Worm (Caenorhabditis elegans) whole organism, late embryonic: Measurements from ENCODE around the gene B0244.5.
A peak's percentile ranks its signal among the peaks of the same experiment; 100 is the strongest.

Source experiments
- F13H6.1 ChIP-seq: sonication (generic microtip); optimal IDR thresholded peaks from 2 replicates; lab custom pipeline; 2016; ENCODE audit warnings: missing genetic modification characterization, missing compliant biosample characterization
- K02D7.2 ChIP-seq: sonication (generic microtip); optimal IDR thresholded peaks from 2 replicates; lab custom pipeline; 2017; ENCODE audit warnings: mild to moderate bottlenecking, missing genetic modification characterization, missing compliant biosample characterization
- K09A11.1 ChIP-seq: sonication (generic microtip); optimal IDR thresholded peaks from 2 replicates; lab custom pipeline; 2017; ENCODE audit warnings: antibody characterized with exemption, mild to moderate bottlenecking, missing genetic modification characterization, missing compliant biosample characterization; ENCODE audit not compliant: insufficient read depth
- Y22D7AL.16 ChIP-seq: sonication (generic microtip); optimal IDR thresholded peaks from 2 replicates; lab custom pipeline; 2016; ENCODE audit warnings: missing genetic modification characterization, missing compliant biosample characterization
- ama-1 ChIP-seq: fragments of 150-350 bp; optimal IDR thresholded peaks from 2 replicates; lab custom pipeline; 2014
- ceh-19 ChIP-seq: fragments of 200-800 bp; sonication (Bioruptor generic); optimal IDR thresholded peaks from 2 replicates; lab custom pipeline; 2018; ENCODE audit warnings: mild to moderate bottlenecking, missing genetic modification characterization, missing compliant biosample characterization
- ceh-2 ChIP-seq: sonication (generic microtip); optimal IDR thresholded peaks from 2 replicates; lab custom pipeline; 2016; ENCODE audit warnings: missing genotype, missing genetic modification characterization, missing compliant biosample characterization
- ceh-22 ChIP-seq: sonication (generic microtip); optimal IDR thresholded peaks from 2 replicates; lab custom pipeline; 2017; ENCODE audit warnings: missing biosample characterization, missing genetic modification characterization
- ceh-24 ChIP-seq: sonication (generic microtip); optimal IDR thresholded peaks from 2 replicates; lab custom pipeline; 2016; ENCODE audit warnings: mild to moderate bottlenecking, missing genetic modification characterization, missing compliant biosample characterization
- ceh-30 ChIP-seq: fragments of 150-350 bp; optimal IDR thresholded peaks from 2 replicates; lab custom pipeline; 2014; ENCODE audit warnings: missing biosample characterization, missing genetic modification characterization
- ceh-31 ChIP-seq: sonication (generic microtip); optimal IDR thresholded peaks from 2 replicates; lab custom pipeline; 2016; ENCODE audit warnings: missing genetic modification characterization, missing compliant biosample characterization
- ceh-48 ChIP-seq: sonication (generic microtip); optimal IDR thresholded peaks from 2 replicates; lab custom pipeline; 2016; ENCODE audit warnings: missing genetic modification characterization, inconsistent platforms, missing compliant biosample characterization
- ceh-6 ChIP-seq: fragments of 200-800 bp; sonication (Bioruptor generic); optimal IDR thresholded peaks from 2 replicates; lab custom pipeline; 2018; ENCODE audit warnings: mild to moderate bottlenecking, missing genetic modification characterization, missing compliant biosample characterization
- ceh-9 ChIP-seq: sonication (generic microtip); optimal IDR thresholded peaks from 2 replicates; lab custom pipeline; 2016; ENCODE audit warnings: mild to moderate bottlenecking, missing genetic modification characterization, inconsistent platforms, missing compliant biosample characterization
- dmd-4 ChIP-seq: sonication (generic microtip); optimal IDR thresholded peaks from 2 replicates; lab custom pipeline; 2016; ENCODE audit warnings: borderline replicate concordance, missing genetic modification characterization, missing compliant biosample characterization
- dve-1 ChIP-seq: sonication (generic microtip); optimal IDR thresholded peaks from 2 replicates; lab custom pipeline; 2017; ENCODE audit warnings: antibody characterized with exemption, mild to moderate bottlenecking, missing genetic modification characterization, missing compliant biosample characterization
- elt-2 ChIP-seq: sonication (generic microtip); optimal IDR thresholded peaks from 2 replicates; lab custom pipeline; 2016; ENCODE audit warnings: missing genetic modification reagents, missing genetic modification characterization, missing compliant biosample characterization
- elt-4 ChIP-seq: sonication (generic microtip); optimal IDR thresholded peaks from 2 replicates; lab custom pipeline; 2016; ENCODE audit warnings: missing genetic modification characterization, missing compliant biosample characterization
- ets-4 ChIP-seq: sonication (generic microtip); optimal IDR thresholded peaks from 2 replicates; lab custom pipeline; 2016; ENCODE audit warnings: missing genetic modification characterization, missing compliant biosample characterization
- fax-1 ChIP-seq: sonication (generic microtip); optimal IDR thresholded peaks from 2 replicates; lab custom pipeline; 2016; ENCODE audit warnings: missing genotype, missing genetic modification characterization, missing compliant biosample characterization
- fkh-6 ChIP-seq: sonication (generic microtip); optimal IDR thresholded peaks from 2 replicates; lab custom pipeline; 2016; ENCODE audit warnings: missing genetic modification characterization, missing compliant biosample characterization
- gmeb-2 ChIP-seq: sonication (generic microtip); optimal IDR thresholded peaks from 2 replicates; lab custom pipeline; 2016; ENCODE audit warnings: missing genetic modification characterization, inconsistent platforms, missing compliant biosample characterization
- hlh-13 ChIP-seq: fragments of 200-800 bp; sonication (Bioruptor generic); optimal IDR thresholded peaks from 2 replicates; lab custom pipeline; 2018; ENCODE audit warnings: mild to moderate bottlenecking, missing genetic modification characterization, missing compliant biosample characterization
- hlh-30 ChIP-seq: sonication (generic microtip); optimal IDR thresholded peaks from 2 replicates; lab custom pipeline; 2017; ENCODE audit warnings: antibody characterized with exemption, missing genetic modification characterization, missing compliant biosample characterization; ENCODE audit not compliant: insufficient read depth
- hlh-6 ChIP-seq: sonication (generic microtip); optimal IDR thresholded peaks from 2 replicates; lab custom pipeline; 2016; ENCODE audit warnings: missing genotype, missing genetic modification characterization, missing compliant biosample characterization
- lim-6 ChIP-seq: sonication (generic microtip); optimal IDR thresholded peaks from 2 replicates; lab custom pipeline; 2016; ENCODE audit warnings: missing genetic modification characterization, missing compliant biosample characterization
- mec-3 ChIP-seq: sonication (generic microtip); optimal IDR thresholded peaks from 2 replicates; lab custom pipeline; 2016; ENCODE audit warnings: borderline replicate concordance, missing genetic modification characterization, missing compliant biosample characterization
- nfya-1 ChIP-seq: sonication (generic microtip); optimal IDR thresholded peaks from 2 replicates; lab custom pipeline; 2017; ENCODE audit warnings: missing genetic modification characterization, mild to moderate bottlenecking, missing compliant biosample characterization, antibody characterized with exemption, moderate library complexity
- odd-2 ChIP-seq: sonication (generic microtip); optimal IDR thresholded peaks from 2 replicates; lab custom pipeline; 2017; ENCODE audit warnings: antibody characterized with exemption, mild to moderate bottlenecking, missing genetic modification characterization, missing compliant biosample characterization
- pag-3 ChIP-seq: sonication (generic microtip); optimal IDR thresholded peaks from 2 replicates; lab custom pipeline; 2016; ENCODE audit warnings: missing compliant biosample characterization, missing genetic modification characterization, borderline replicate concordance
- pat-9 ChIP-seq: fragments of 200-800 bp; sonication (Bioruptor generic); optimal IDR thresholded peaks from 2 replicates; lab custom pipeline; 2018; ENCODE audit warnings: mild to moderate bottlenecking, missing genetic modification characterization, moderate library complexity, missing compliant biosample characterization
- pax-1 ChIP-seq: fragments of 150-350 bp; optimal IDR thresholded peaks from 2 replicates; lab custom pipeline; 2014; ENCODE audit warnings: missing biosample characterization, missing genetic modification characterization
- pha-2 ChIP-seq: sonication (generic microtip); optimal IDR thresholded peaks from 2 replicates; lab custom pipeline; 2017; ENCODE audit warnings: mild to moderate bottlenecking, missing genetic modification characterization, missing compliant biosample characterization
- pqm-1 ChIP-seq: sonication (generic microtip); optimal IDR thresholded peaks from 2 replicates; lab custom pipeline; 2016; ENCODE audit warnings: missing genetic modification characterization, missing compliant biosample characterization
- ref-2 ChIP-seq: sonication (generic microtip); optimal IDR thresholded peaks from 2 replicates; lab custom pipeline; 2016; ENCODE audit warnings: missing genetic modification characterization, missing compliant biosample characterization
- rnt-1 ChIP-seq: sonication (generic microtip); optimal IDR thresholded peaks from 2 replicates; lab custom pipeline; 2016; ENCODE audit warnings: missing genetic modification characterization, missing compliant biosample characterization
- sdc-2 ChIP-seq: sonication (generic microtip); optimal IDR thresholded peaks from 2 replicates; lab custom pipeline; 2016; ENCODE audit warnings: missing genotype, missing genetic modification characterization, missing compliant biosample characterization
- sox-4 ChIP-seq: sonication (generic microtip); optimal IDR thresholded peaks from 2 replicates; lab custom pipeline; 2017; ENCODE audit warnings: mild to moderate bottlenecking, missing genetic modification characterization, inconsistent platforms, missing compliant biosample characterization
- syd-9 ChIP-seq: sonication (generic microtip); optimal IDR thresholded peaks from 2 replicates; lab custom pipeline; 2016; ENCODE audit warnings: mild to moderate bottlenecking, missing genetic modification characterization, moderate library complexity, missing compliant biosample characterization
- unc-3 ChIP-seq, 2 experiments: fragments of 200-800 bp in 1 of 2; sonication (Bioruptor generic) in 1 of 2; sonication (generic microtip) in 1 of 2; conservative IDR thresholded peaks in 1 of 2; optimal IDR thresholded peaks in 1 of 2; 2 replicates each; pipeline versions ENCODE4 v1.3.6 to Lab custom; 2016 to 2022; ENCODE audit warnings: missing compliant biosample characterization in 2 of 2, missing genetic modification characterization in 2 of 2, missing genetic modification reagents in 1 of 2
- unc-42 ChIP-seq: sonication (generic microtip); optimal IDR thresholded peaks from 2 replicates; lab custom pipeline; 2016; ENCODE audit warnings: missing genotype, missing genetic modification characterization, missing compliant biosample characterization
- unc-55 ChIP-seq: sonication (generic microtip); optimal IDR thresholded peaks from 2 replicates; lab custom pipeline; 2017; ENCODE audit warnings: missing biosample characterization, missing genetic modification reagents, missing genetic modification characterization
- unc-86 ChIP-seq: sonication (generic microtip); optimal IDR thresholded peaks from 2 replicates; lab custom pipeline; 2016; ENCODE audit warnings: missing genetic modification characterization, missing compliant biosample characterization
- zip-5 ChIP-seq: sonication (generic microtip); optimal IDR thresholded peaks from 2 replicates; lab custom pipeline; 2016; ENCODE audit warnings: missing genetic modification characterization, missing compliant biosample characterization

The B0244.5 gene

DNA sequence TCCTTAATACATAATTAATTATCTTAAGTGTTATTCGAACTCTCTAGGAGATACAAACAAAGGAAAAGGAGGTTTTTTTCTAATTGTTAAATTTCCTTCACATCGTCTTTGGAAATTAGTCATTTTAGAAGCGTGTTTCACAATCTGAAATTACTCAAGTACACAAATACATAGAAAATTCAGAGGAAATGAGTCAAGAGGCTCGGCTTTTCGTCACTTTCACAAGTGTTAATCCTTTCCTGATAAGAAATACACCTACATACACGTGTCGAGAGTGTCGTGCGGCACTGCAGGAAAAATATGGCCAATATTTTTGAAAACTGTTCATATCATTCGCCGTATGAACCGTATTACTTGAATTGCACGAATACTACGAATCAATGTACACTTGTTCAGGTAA lies 2.5 kb downstream of the B0244.5 start, which contains the start of gene B0244.4:
Gene B0244.4 (plus strand): TSS at position 301 of the 400 bp plus-strand sequence.
- TF ChIP-seq dve-1 (tag; lab: Kevin White, UChicago) (no peak), fax-1 (tag; lab: Kevin White, UChicago) (no peak), pha-2 (tag; lab: Kevin White, UChicago) (no peak), F13H6.1 (tag; lab: Kevin White, UChicago) (no peak), ceh-2 (tag; lab: Kevin White, UChicago) (no peak), unc-42 (no peak), odd-2 (tag; lab: Kevin White, UChicago) (no peak), rnt-1 (no peak), mec-3 (tag; lab: Kevin White, UChicago) (no peak), pax-1 (no peak), pag-3 (tag; lab: Kevin White, UChicago) (no peak), nfya-1 (tag; lab: Kevin White, UChicago) (no peak), ets-4 (tag; lab: Kevin White, UChicago) (no peak), K09A11.1 (tag; lab: Kevin White, UChicago) (no peak), elt-4 (no peak), syd-9 (no peak), K02D7.2 (tag; lab: Kevin White, UChicago) (no peak), unc-86 (tag; lab: Kevin White, UChicago) (no peak)

DNA sequence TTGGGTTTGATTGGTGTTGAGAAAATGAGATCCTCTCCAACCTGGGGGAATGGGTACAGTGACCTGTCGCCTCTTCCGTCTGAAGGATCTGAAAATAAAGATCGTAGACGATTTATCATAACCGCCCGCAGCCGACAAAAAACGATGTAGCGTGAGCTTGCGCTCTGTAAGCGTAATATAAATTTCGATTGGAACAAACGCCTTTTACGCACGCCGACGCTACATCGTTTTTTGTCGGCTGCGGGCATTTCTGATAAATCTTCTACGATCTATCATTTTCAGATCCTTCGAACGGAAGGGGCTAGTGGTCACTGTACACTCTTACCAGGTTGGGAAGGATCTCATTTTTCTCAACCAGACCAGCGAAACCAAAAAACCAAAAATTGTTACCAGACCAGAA lies 3.7 kb downstream of the B0244.5 start:
- no peak for TF ChIP-seq ceh-30 (tag; lab: Kevin White, UChicago)
- no peak for TF ChIP-seq lim-6
- no peak for TF ChIP-seq ceh-9 (tag; lab: Kevin White, UChicago)
- no peak for TF ChIP-seq hlh-6 (tag; lab: Kevin White, UChicago)
- TF ChIP-seq ama-1 (lab: Kevin White, UChicago): no peak
- no peak for TF ChIP-seq K09A11.1 (tag; lab: Kevin White, UChicago)
- TF ChIP-seq, all 69 proteins: peak for 0

DNA sequence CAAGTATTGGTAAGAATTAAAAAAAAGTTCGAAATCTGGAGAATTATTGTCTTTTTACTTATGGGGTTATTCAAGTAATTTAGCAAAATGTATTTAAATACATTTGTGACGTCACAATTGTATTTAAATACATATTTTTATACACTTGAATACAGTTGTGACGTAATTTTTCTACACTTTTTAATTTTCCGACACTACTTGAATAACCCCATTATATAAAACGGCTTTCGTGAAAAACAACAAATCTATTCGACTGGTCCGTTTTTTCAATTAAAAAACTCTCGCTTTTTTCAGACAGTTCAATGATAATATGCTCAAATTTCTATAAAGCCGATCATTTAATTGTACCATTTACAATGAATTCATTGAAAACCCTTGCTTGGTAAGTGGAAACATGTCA lies 5.8 kb downstream of the B0244.5 start:
- TF ChIP-seq sox-4 (no peak), hlh-30 (tag; lab: Kevin White, UChicago) (no peak), gmeb-2 (tag; lab: Kevin White, UChicago) (no peak), ets-4 (tag; lab: Kevin White, UChicago) (no peak), zip-5 (tag; lab: Kevin White, UChicago) (no peak), lim-6 (no peak), elt-4 (no peak), ref-2 (tag; lab: Kevin White, UChicago) (no peak), unc-42 (no peak), F13H6.1 (tag; lab: Kevin White, UChicago) (no peak), nfya-1 (tag; lab: Kevin White, UChicago) (no peak), dmd-4 (tag; lab: Kevin White, UChicago) (no peak), ceh-22 (tag; lab: Kevin White, UChicago) (no peak), pqm-1 (tag; lab: Kevin White, UChicago) (no peak)

DNA sequence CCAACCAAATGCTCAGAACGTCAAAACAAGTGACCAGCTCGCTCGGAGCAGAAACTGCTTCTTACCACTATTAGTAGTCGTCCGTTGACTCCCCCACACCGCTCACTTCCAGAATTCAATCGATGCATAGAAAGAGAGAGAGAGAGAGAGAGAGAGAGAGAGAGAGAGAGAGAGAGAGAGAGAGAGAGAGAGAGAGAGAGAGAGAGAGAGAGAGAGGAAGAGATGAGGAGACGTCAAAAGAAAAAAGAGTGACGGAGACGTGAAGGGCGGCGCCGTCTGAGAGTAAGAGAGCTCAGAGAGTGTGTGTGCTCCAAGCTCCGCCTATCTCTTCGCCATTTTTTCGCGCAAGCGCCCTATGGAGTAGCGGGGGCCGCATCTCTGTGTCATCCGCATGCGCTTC lies 10.5 kb downstream of the B0244.5 start, which contains the start of gene ida-1:
Gene ida-1 (plus strand): TSS at position 336 of the 400 bp plus-strand sequence.
- TF ChIP-seq Y22D7AL.16 (tag; lab: Kevin White, UChicago) (no peak), sdc-2 (tag; lab: Kevin White, UChicago) (no peak), ama-1 (lab: Kevin White, UChicago) (no peak), ceh-19 (no peak), hlh-6 (tag; lab: Kevin White, UChicago) (no peak), ceh-31 (no peak), ceh-24 (tag; lab: Kevin White, UChicago) (no peak), hlh-13 (GFP tag; lab: Kevin White, UChicago) (peak; percentile 3), pat-9 (tag; lab: Kevin White, UChicago) (no peak), ceh-48 (tag; lab: Kevin White, UChicago) (no peak), unc-3 (GFP tag; conservative IDR thresholded peaks at IDR 0.05; lab: Robert Waterston, UW) (no peak), unc-3 (tag; optimal IDR thresholded peaks at IDR 0.05; lab: Kevin White, UChicago) (no peak), ceh-6 (GFP tag; lab: Kevin White, UChicago) (no peak), mec-3 (tag; lab: Kevin White, UChicago) (no peak), unc-55 (GFP tag; lab: Kevin White, UChicago) (peak; percentile 36), nfya-1 (tag; lab: Kevin White, UChicago) (peak; percentile 36), elt-2 (tag; lab: Kevin White, UChicago) (no peak), unc-42 (no peak), unc-86 (tag; lab: Kevin White, UChicago) (no peak), fkh-6 (tag; lab: Kevin White, UChicago) (no peak)
